Fruit fly (Drosophila melanogaster) whole organism, prepupa: ENCODE measurements around the gene CG13059.

Experiments
- CG10631 ChIP-seq: fragments of 200-800 bp; sonication (Bioruptor generic); optimal IDR thresholded peaks from 2 replicates; lab custom pipeline; 2016; ENCODE audit warnings: missing biosample characterization, missing genetic modification characterization
- CG10669 ChIP-seq: fragments of 200-800 bp; sonication (Bioruptor generic); optimal IDR thresholded peaks from 3 replicates; lab custom pipeline; 2018; ENCODE audit warnings: missing biosample characterization, mild to moderate bottlenecking, missing genetic modification characterization, moderate library complexity
- CG11762 ChIP-seq: fragments of 200-800 bp; sonication (Bioruptor generic); optimal IDR thresholded peaks from 3 replicates; lab custom pipeline; 2016; ENCODE audit warnings: missing biosample characterization, missing genetic modification characterization; ENCODE audit not compliant: insufficient read depth
- CG11902 ChIP-seq: fragments of 200-800 bp; sonication (Bioruptor generic); optimal IDR thresholded peaks from 3 replicates; lab custom pipeline; 2016; ENCODE audit warnings: missing biosample characterization, missing genetic modification characterization
- CG15336 ChIP-seq: fragments of 200-800 bp; sonication (Bioruptor generic); IDR thresholded peaks from 2 replicates; pipeline ENCODE4 v1.3.6; 2022; ENCODE audit warnings: missing biosample characterization, missing genetic modification characterization
- CG1621 ChIP-seq: fragments of 200-800 bp; sonication (Bioruptor generic); optimal IDR thresholded peaks from 3 replicates; lab custom pipeline; 2018; ENCODE audit warnings: missing biosample characterization, mild to moderate bottlenecking, missing genetic modification characterization
- CG16779 ChIP-seq: fragments of 200-800 bp; sonication (Bioruptor generic); optimal IDR thresholded peaks from 3 replicates; lab custom pipeline; 2017; ENCODE audit warnings: missing biosample characterization, mild to moderate bottlenecking, missing genetic modification characterization
- CG3032 ChIP-seq: fragments of 200-800 bp; optimal IDR thresholded peaks from 2 replicates; lab custom pipeline; 2019; ENCODE audit warnings: missing biosample characterization, mild to moderate bottlenecking, missing genetic modification characterization, moderate library complexity
- CG31627 ChIP-seq: fragments of 200-800 bp; sonication (Bioruptor generic); optimal IDR thresholded peaks from 3 replicates; lab custom pipeline; 2016; ENCODE audit warnings: missing biosample characterization, missing genetic modification characterization
- CG32006 ChIP-seq: fragments of 200-800 bp; sonication (Bioruptor generic); optimal IDR thresholded peaks from 3 replicates; lab custom pipeline; 2017; ENCODE audit warnings: missing biosample characterization, mild to moderate bottlenecking, missing genetic modification characterization
- CG34406 ChIP-seq: fragments of 200-800 bp; sonication (Bioruptor generic); optimal IDR thresholded peaks from 3 replicates; lab custom pipeline; 2016; ENCODE audit warnings: missing biosample characterization, missing genetic modification characterization
- CG3919 ChIP-seq: fragments of 200-800 bp; sonication (Bioruptor generic); optimal IDR thresholded peaks from 3 replicates; lab custom pipeline; 2016; ENCODE audit warnings: missing biosample characterization, missing genetic modification characterization
- CG6163 ChIP-seq: fragments of 200-800 bp; sonication (Bioruptor generic); IDR thresholded peaks from 3 replicates; pipeline ENCODE4 v1.3.6; 2022; ENCODE audit warnings: missing biosample characterization, missing genetic modification characterization
- CG6276 ChIP-seq: fragments of 200-800 bp; sonication (Bioruptor generic); optimal IDR thresholded peaks from 2 replicates; lab custom pipeline; 2017; ENCODE audit warnings: missing biosample characterization, mild to moderate bottlenecking, missing genetic modification characterization
- CG6854 ChIP-seq: fragments of 200-800 bp; sonication (Bioruptor generic); optimal IDR thresholded peaks from 2 replicates; lab custom pipeline; 2017; ENCODE audit warnings: missing biosample characterization, mild to moderate bottlenecking, missing genetic modification characterization
- CG7368 ChIP-seq: fragments of 200-800 bp; sonication (Bioruptor generic); optimal IDR thresholded peaks from 3 replicates; lab custom pipeline; 2016; ENCODE audit warnings: missing biosample characterization, missing genetic modification characterization
- CG8319 ChIP-seq: fragments of 200-800 bp; sonication (Bioruptor generic); optimal IDR thresholded peaks from 3 replicates; lab custom pipeline; 2016; ENCODE audit warnings: missing biosample characterization, missing genetic modification characterization
- CG9139 ChIP-seq: fragments of 200-800 bp; sonication (Bioruptor generic); optimal IDR thresholded peaks from 3 replicates; lab custom pipeline; 2017; ENCODE audit warnings: missing biosample characterization, mild to moderate bottlenecking, missing genetic modification characterization
- Eip78C ChIP-seq: fragments of 200-800 bp; sonication (Bioruptor generic); peaks from one replicate; lab custom pipeline; 2016; ENCODE audit warnings: missing biosample characterization, missing genetic modification characterization
- Ets21C ChIP-seq: fragments of 200-800 bp; sonication (Bioruptor generic); optimal IDR thresholded peaks from 3 replicates; lab custom pipeline; 2016; ENCODE audit warnings: missing biosample characterization, missing genetic modification characterization
- Gug ChIP-seq: fragments of 200-800 bp; sonication (Bioruptor generic); IDR thresholded peaks from 2 replicates; pipeline ENCODE4 v1.3.6; 2022; ENCODE audit warnings: missing biosample characterization, missing genetic modification characterization
- Hr38 ChIP-seq: sonication (Bioruptor generic); optimal IDR thresholded peaks from 2 replicates; lab custom pipeline; 2016; ENCODE audit warnings: missing biosample characterization, missing genetic modification characterization
- Hr4 ChIP-seq: fragments of 200-800 bp; sonication (Bioruptor generic); optimal IDR thresholded peaks from 3 replicates; lab custom pipeline; 2016; ENCODE audit warnings: missing biosample characterization, missing genetic modification characterization
- OdsH ChIP-seq: fragments of 200-800 bp; sonication (Bioruptor generic); optimal IDR thresholded peaks from 3 replicates; lab custom pipeline; 2016; ENCODE audit warnings: missing biosample characterization, missing genetic modification characterization
- Sox102F ChIP-seq: fragments of 200-800 bp; sonication (Bioruptor generic); optimal IDR thresholded peaks from 2 replicates; lab custom pipeline; 2016; ENCODE audit warnings: missing biosample characterization, mild to moderate bottlenecking, missing genetic modification characterization
- Sox14 ChIP-seq: fragments of 200-800 bp; sonication (Bioruptor generic); optimal IDR thresholded peaks from 3 replicates; lab custom pipeline; 2016; ENCODE audit warnings: missing biosample characterization, missing genetic modification characterization
- achi ChIP-seq: fragments of 200-800 bp; sonication (Bioruptor generic); optimal IDR thresholded peaks from 3 replicates; lab custom pipeline; 2016; ENCODE audit warnings: missing biosample characterization, missing genetic modification characterization
- dac ChIP-seq: fragments of 200-800 bp; sonication (Bioruptor generic); optimal IDR thresholded peaks from 2 replicates; lab custom pipeline; 2017; ENCODE audit warnings: missing biosample characterization, mild to moderate bottlenecking, missing genetic modification characterization
- eg ChIP-seq: fragments of 200-800 bp; sonication (Bioruptor generic); IDR thresholded peaks from 3 replicates; pipeline ENCODE4 v1.3.6; 2022; ENCODE audit warnings: missing biosample characterization, missing genetic modification characterization
- esn ChIP-seq: fragments of 200-800 bp; sonication (Bioruptor generic); optimal IDR thresholded peaks from 2 replicates; lab custom pipeline; 2016; ENCODE audit warnings: missing biosample characterization, mild to moderate bottlenecking, missing genetic modification characterization, moderate library complexity
- fd85E ChIP-seq: fragments of 200-800 bp; sonication (Bioruptor generic); optimal IDR thresholded peaks from 3 replicates; lab custom pipeline; 2016; ENCODE audit warnings: missing biosample characterization, missing genetic modification characterization
- fkh ChIP-seq: fragments of 200-800 bp; sonication (Bioruptor generic); optimal IDR thresholded peaks from 3 replicates; lab custom pipeline; 2017; ENCODE audit warnings: missing biosample characterization, mild to moderate bottlenecking, missing genetic modification characterization, moderate library complexity
- salr ChIP-seq, 2 experiments: fragments of 200-800 bp; sonication (Bioruptor generic); optimal IDR thresholded peaks; 3 replicates each; lab custom pipeline; 2016 to 2018; ENCODE audit warnings: missing biosample characterization in 2 of 2, missing genetic modification characterization in 2 of 2, mild to moderate bottlenecking in 1 of 2
- spab ChIP-seq: fragments of 200-800 bp; sonication (Bioruptor generic); optimal IDR thresholded peaks from 2 replicates; lab custom pipeline; 2017; ENCODE audit warnings: missing biosample characterization, mild to moderate bottlenecking, missing genetic modification characterization, missing genetic modification reagents
- ss ChIP-seq, 2 experiments: fragments of 200-800 bp; sonication (Bioruptor generic); optimal IDR thresholded peaks; 2 replicates in 1 of 2; 3 replicates in 1 of 2; lab custom pipeline; 2017 to 2018; ENCODE audit warnings: mild to moderate bottlenecking in 2 of 2, missing biosample characterization in 2 of 2, missing genetic modification characterization in 2 of 2, moderate library complexity in 1 of 2
- svp ChIP-seq: fragments of 200-800 bp; sonication (Bioruptor generic); peaks from one replicate; lab custom pipeline; 2016; ENCODE audit warnings: missing biosample characterization, missing genetic modification characterization
- vri ChIP-seq: fragments of 200-800 bp; sonication (Bioruptor generic); optimal IDR thresholded peaks from 3 replicates; lab custom pipeline; 2016; ENCODE audit warnings: missing biosample characterization, mild to moderate bottlenecking, missing genetic modification characterization

Gene CG13059

dm6 chr3L:16349686-16350085 is 26.2 kb downstream of the CG13059 start:
- TF ChIP-seq CG7368 (GFP tag; lab: Kevin White, UChicago) (no peak), dac (GFP tag; lab: Kevin White, UChicago) (no peak), fd85E (GFP tag; lab: Kevin White, UChicago) (no peak), CG6276 (GFP tag; lab: Kevin White, UChicago) (no peak), CG6163 (GFP tag; lab: Robert Waterston, UW) (no peak), esn (GFP tag; lab: Kevin White, UChicago) (no peak), CG31627 (GFP tag; lab: Kevin White, UChicago) (no peak), CG11902 (no peak), spab (no peak), CG3919 (GFP tag; lab: Kevin White, UChicago) (no peak), Gug (GFP tag; lab: Robert Waterston, UW) (no peak), achi (GFP tag; lab: Kevin White, UChicago) (no peak), CG10669 (GFP tag; lab: Kevin White, UChicago) (no peak), salr (GFP tag; optimal IDR thresholded peaks at IDR 0.05; lab: Kevin White, UChicago) (no peak), CG11762 (GFP tag; lab: Kevin White, UChicago) (no peak), Hr4 (GFP tag; lab: Kevin White, UChicago) (no peak)

dm6 chr3L:16351770-16352429 is 28.4 kb downstream of the CG13059 start, which contains the start of the genes Golgin104 and Tcs3:
Gene Golgin104 (minus strand): TSS chr3L:16351951.
Gene Tcs3 (plus strand): TSS chr3L:16351991.
- peak; percentile 99 for TF ChIP-seq fkh (GFP tag; lab: Kevin White, UChicago)
- TF ChIP-seq CG7368 (GFP tag; lab: Kevin White, UChicago) = no peak

dm6 chr3L:16354197-16354596 is 30.7 kb downstream of the CG13059 start, which contains the start of gene Pdh:
Gene Pdh (minus strand): TSS chr3L:16354297.
- no peak for TF ChIP-seq CG34406 (GFP tag; lab: Kevin White, UChicago)
- TF ChIP-seq Eip78C (GFP tag; lab: Kevin White, UChicago) = peak; percentile 1

- TF ChIP-seq CG11902 = no peak
- peak; percentile 72 for TF ChIP-seq vri (GFP tag; lab: Kevin White, UChicago)
- TF ChIP-seq Eip78C (GFP tag; lab: Kevin White, UChicago) = peak; percentile 40
- peak; percentile 62 for TF ChIP-seq fkh (GFP tag; lab: Kevin White, UChicago)
Measured at dm6 chr3L:16356171-16356765, 32.8 kb downstream of the CG13059 start.

dm6 chr3L:16357187-16357728 is 33.8 kb downstream of the CG13059 start:
- TF ChIP-seq CG6163 (GFP tag; lab: Robert Waterston, UW) (0 out of 3 replicates have a peak, but pooled peaks have one; percentile 25), CG3032 (tag; lab: Kevin White, UChicago) (no peak), vri (GFP tag; lab: Kevin White, UChicago) (peak; percentile 71), CG1621 (peak; percentile 21), spab (no peak), CG6854 (GFP tag; lab: Kevin White, UChicago) (no peak), Sox14 (GFP tag; lab: Kevin White, UChicago) (no peak)

- no peak for TF ChIP-seq dac (GFP tag; lab: Kevin White, UChicago)
- no peak for TF ChIP-seq svp (GFP tag; lab: Kevin White, UChicago)
- TF ChIP-seq Hr38 (GFP tag; lab: Kevin White, UChicago) = no peak
- no peak for TF ChIP-seq CG32006
- no peak for TF ChIP-seq CG9139 (GFP tag; lab: Kevin White, UChicago)
- TF ChIP-seq salr (GFP tag; optimal IDR thresholded peaks at IDR 0.05; lab: Kevin White, UChicago) = peak in 1 of 2 experiments; percentile 40
- TF ChIP-seq CG11902 = no peak
- TF ChIP-seq CG15336 (GFP tag; lab: Robert Waterston, UW) = no peak
- TF ChIP-seq CG31627 (GFP tag; lab: Kevin White, UChicago) = no peak
- TF ChIP-seq CG7368 (GFP tag; lab: Kevin White, UChicago) = no peak
- TF ChIP-seq Ets21C (GFP tag; lab: Kevin White, UChicago) = no peak
- TF ChIP-seq CG16779 (tag; lab: Kevin White, UChicago) = no peak
- TF ChIP-seq ss (GFP tag; optimal IDR thresholded peaks at IDR 0.05; lab: Kevin White, UChicago) = no peak
- no peak for TF ChIP-seq OdsH (GFP tag; lab: Kevin White, UChicago)
- no peak for TF ChIP-seq CG8319 (GFP tag; lab: Kevin White, UChicago)
- no peak for TF ChIP-seq CG10669 (GFP tag; lab: Kevin White, UChicago)
- no peak for TF ChIP-seq CG10631 (GFP tag; lab: Kevin White, UChicago)
- TF ChIP-seq esn (GFP tag; lab: Kevin White, UChicago) = peak; percentile 14
- no peak for TF ChIP-seq fkh (GFP tag; lab: Kevin White, UChicago)
- TF ChIP-seq spab = no peak
- no peak for TF ChIP-seq eg (GFP tag; lab: Robert Waterston, UW)
- TF ChIP-seq Eip78C (GFP tag; lab: Kevin White, UChicago) = peak; percentile 78
- TF ChIP-seq Sox14 (GFP tag; lab: Kevin White, UChicago) = peak; percentile 4
- TF ChIP-seq Sox102F (GFP tag; lab: Kevin White, UChicago) = no peak
Measured at dm6 chr3L:16357860-16358259, 34.4 kb downstream of the CG13059 start.
